Worm (Caenorhabditis elegans) whole organism, L2 larva: ENCODE measurements around the gene sri-4.

Source experiments
- ceh-16 ChIP-seq: fragments of 150-350 bp; optimal IDR thresholded peaks from 2 replicates; lab custom pipeline; 2014; ENCODE audit warnings: missing biosample characterization, missing genetic modification characterization
- ceh-82 ChIP-seq: fragments of 150-350 bp; optimal IDR thresholded peaks from 2 replicates; lab custom pipeline; 2014; ENCODE audit warnings: missing biosample characterization, missing genetic modification characterization
- dmd-4 ChIP-seq: sonication (generic microtip); optimal IDR thresholded peaks from 2 replicates; lab custom pipeline; 2017; ENCODE audit warnings: missing biosample characterization, missing genetic modification characterization
- egl-27 ChIP-seq: sonication (generic microtip); optimal IDR thresholded peaks from 3 replicates; lab custom pipeline; 2017; ENCODE audit warnings: missing biosample characterization, missing genetic modification reagents, missing genetic modification characterization
- elt-1 ChIP-seq: fragments of 150-350 bp; optimal IDR thresholded peaks from 2 replicates; lab custom pipeline; 2014; ENCODE audit warnings: missing biosample characterization, missing genetic modification characterization
- elt-3 ChIP-seq: sonication (generic microtip); optimal IDR thresholded peaks from 2 replicates; lab custom pipeline; 2017; ENCODE audit warnings: missing biosample characterization, missing genetic modification characterization
- lin-13 ChIP-seq: fragments of 150-350 bp; optimal IDR thresholded peaks from 2 replicates; lab custom pipeline; 2014; ENCODE audit warnings: missing biosample characterization, missing genetic modification reagents, missing genetic modification characterization
- nhr-23 ChIP-seq: fragments of 150-350 bp; optimal IDR thresholded peaks from 2 replicates; lab custom pipeline; 2014; ENCODE audit warnings: missing biosample characterization, missing genetic modification reagents, missing genetic modification characterization
- nhr-6 ChIP-seq: fragments of 150-350 bp; optimal IDR thresholded peaks from 2 replicates; lab custom pipeline; 2014; ENCODE audit warnings: missing biosample characterization, missing genetic modification characterization
- peb-1 ChIP-seq: fragments of 150-350 bp; optimal IDR thresholded peaks from 2 replicates; lab custom pipeline; 2014; ENCODE audit warnings: missing biosample characterization, missing genetic modification characterization
- snpc-4 ChIP-seq: fragments of 150-350 bp; optimal IDR thresholded peaks from 2 replicates; lab custom pipeline; 2014; ENCODE audit warnings: missing biosample characterization, missing genetic modification characterization
- unc-39 ChIP-seq: fragments of 150-350 bp; optimal IDR thresholded peaks from 2 replicates; lab custom pipeline; 2014; ENCODE audit warnings: missing biosample characterization, missing genetic modification characterization
- unc-55 ChIP-seq: fragments of 150-350 bp; sonication (generic microtip); optimal IDR thresholded peaks from 3 replicates; lab custom pipeline; 2014; ENCODE audit warnings: missing biosample characterization, missing genetic modification reagents, missing genetic modification characterization
- unc-62 ChIP-seq: fragments of 150-350 bp; optimal IDR thresholded peaks from 2 replicates; lab custom pipeline; 2014; ENCODE audit warnings: missing biosample characterization, missing genetic modification reagents, missing genetic modification characterization

- TF ChIP-seq ceh-16 (tag; lab: Kevin White, UChicago) (no peak), unc-39 (tag; lab: Kevin White, UChicago) (no peak), nhr-6 (no peak), nhr-23 (tag; lab: Kevin White, UChicago) (no peak), unc-62 (GFP tag; lab: Kevin White, UChicago) (no peak), ceh-82 (tag; lab: Kevin White, UChicago) (no peak), dmd-4 (tag; lab: Kevin White, UChicago) (no peak), elt-3 (tag; lab: Kevin White, UChicago) (no peak), elt-1 (tag; lab: Kevin White, UChicago) (no peak), egl-27 (tag; lab: Kevin White, UChicago) (no peak), peb-1 (no peak), unc-55 (GFP tag; lab: Kevin White, UChicago) (no peak), snpc-4 (tag; lab: Kevin White, UChicago) (no peak), lin-13 (GFP tag; lab: Kevin White, UChicago) (no peak)
Measured at ce11 chrV:794092-794491, 45.9 kb downstream of the sri-4 start.
